Fruit fly (Drosophila melanogaster) whole organism, prepupa: ENCODE measurements around the gene CG11550.

ENCODE experiments used
- Blimp-1 ChIP-seq: fragments of 200-800 bp; sonication (Bioruptor generic); optimal IDR thresholded peaks from 3 replicates; lab custom pipeline; 2017; ENCODE audit warnings: missing biosample characterization, missing genetic modification characterization, mild to moderate bottlenecking, moderate library complexity, missing genetic modification reagents
- CG11762 ChIP-seq: fragments of 200-800 bp; sonication (Bioruptor generic); optimal IDR thresholded peaks from 3 replicates; lab custom pipeline; 2016; ENCODE audit warnings: missing biosample characterization, missing genetic modification characterization; ENCODE audit not compliant: insufficient read depth
- CG11902 ChIP-seq: fragments of 200-800 bp; sonication (Bioruptor generic); optimal IDR thresholded peaks from 3 replicates; lab custom pipeline; 2016; ENCODE audit warnings: missing biosample characterization, missing genetic modification characterization
- CG1621 ChIP-seq: fragments of 200-800 bp; sonication (Bioruptor generic); optimal IDR thresholded peaks from 3 replicates; lab custom pipeline; 2018; ENCODE audit warnings: missing biosample characterization, mild to moderate bottlenecking, missing genetic modification characterization
- CG16779 ChIP-seq: fragments of 200-800 bp; sonication (Bioruptor generic); optimal IDR thresholded peaks from 3 replicates; lab custom pipeline; 2017; ENCODE audit warnings: missing biosample characterization, mild to moderate bottlenecking, missing genetic modification characterization
- CG3032 ChIP-seq: fragments of 200-800 bp; optimal IDR thresholded peaks from 2 replicates; lab custom pipeline; 2019; ENCODE audit warnings: missing biosample characterization, mild to moderate bottlenecking, missing genetic modification characterization, moderate library complexity
- CG31627 ChIP-seq: fragments of 200-800 bp; sonication (Bioruptor generic); optimal IDR thresholded peaks from 3 replicates; lab custom pipeline; 2016; ENCODE audit warnings: missing biosample characterization, missing genetic modification characterization
- CG32006 ChIP-seq: fragments of 200-800 bp; sonication (Bioruptor generic); optimal IDR thresholded peaks from 3 replicates; lab custom pipeline; 2017; ENCODE audit warnings: missing biosample characterization, mild to moderate bottlenecking, missing genetic modification characterization
- CG34406 ChIP-seq: fragments of 200-800 bp; sonication (Bioruptor generic); optimal IDR thresholded peaks from 3 replicates; lab custom pipeline; 2016; ENCODE audit warnings: missing biosample characterization, missing genetic modification characterization
- CG3919 ChIP-seq: fragments of 200-800 bp; sonication (Bioruptor generic); optimal IDR thresholded peaks from 3 replicates; lab custom pipeline; 2016; ENCODE audit warnings: missing biosample characterization, missing genetic modification characterization
- CG4318 ChIP-seq: fragments of 200-800 bp; sonication (Bioruptor generic); optimal IDR thresholded peaks from 3 replicates; lab custom pipeline; 2017; ENCODE audit warnings: missing biosample characterization, mild to moderate bottlenecking, missing genetic modification characterization
- CG6163 ChIP-seq: fragments of 200-800 bp; sonication (Bioruptor generic); IDR thresholded peaks from 3 replicates; pipeline ENCODE4 v1.3.6; 2022; ENCODE audit warnings: missing biosample characterization, missing genetic modification characterization
- CG6276 ChIP-seq: fragments of 200-800 bp; sonication (Bioruptor generic); optimal IDR thresholded peaks from 2 replicates; lab custom pipeline; 2017; ENCODE audit warnings: missing biosample characterization, mild to moderate bottlenecking, missing genetic modification characterization
- CG6808 ChIP-seq: fragments of 200-800 bp; sonication (Bioruptor generic); optimal IDR thresholded peaks from 3 replicates; lab custom pipeline; 2017; ENCODE audit warnings: missing biosample characterization, missing genetic modification characterization, mild to moderate bottlenecking, moderate library complexity, missing genetic modification reagents
- CG6854 ChIP-seq: fragments of 200-800 bp; sonication (Bioruptor generic); optimal IDR thresholded peaks from 2 replicates; lab custom pipeline; 2017; ENCODE audit warnings: missing biosample characterization, mild to moderate bottlenecking, missing genetic modification characterization
- CG7368 ChIP-seq: fragments of 200-800 bp; sonication (Bioruptor generic); optimal IDR thresholded peaks from 3 replicates; lab custom pipeline; 2016; ENCODE audit warnings: missing biosample characterization, missing genetic modification characterization
- CG8119 ChIP-seq: fragments of 200-800 bp; sonication (Bioruptor generic); IDR thresholded peaks from 3 replicates; pipeline ENCODE4 v1.3.6; 2022; ENCODE audit warnings: missing biosample characterization, missing genetic modification characterization
- CG8319 ChIP-seq: fragments of 200-800 bp; sonication (Bioruptor generic); optimal IDR thresholded peaks from 3 replicates; lab custom pipeline; 2016; ENCODE audit warnings: missing biosample characterization, missing genetic modification characterization
- CG8632 ChIP-seq: fragments of 200-800 bp; sonication (Bioruptor generic); optimal IDR thresholded peaks from 3 replicates; lab custom pipeline; 2016; ENCODE audit warnings: missing biosample characterization, missing genetic modification characterization
- CG9139 ChIP-seq: fragments of 200-800 bp; sonication (Bioruptor generic); optimal IDR thresholded peaks from 3 replicates; lab custom pipeline; 2017; ENCODE audit warnings: missing biosample characterization, mild to moderate bottlenecking, missing genetic modification characterization
- Eip78C ChIP-seq: fragments of 200-800 bp; sonication (Bioruptor generic); peaks from one replicate; lab custom pipeline; 2016; ENCODE audit warnings: missing biosample characterization, missing genetic modification characterization
- Eip93F ChIP-seq: fragments of 200-800 bp; sonication (Bioruptor generic); optimal IDR thresholded peaks from 2 replicates; lab custom pipeline; 2016; ENCODE audit warnings: missing biosample characterization, mild to moderate bottlenecking, missing genetic modification characterization
- Ets96B ChIP-seq: fragments of 200-800 bp; optimal IDR thresholded peaks from 2 replicates; lab custom pipeline; 2019; ENCODE audit warnings: missing biosample characterization, mild to moderate bottlenecking, missing genetic modification characterization, moderate library complexity
- Gug ChIP-seq: fragments of 200-800 bp; sonication (Bioruptor generic); IDR thresholded peaks from 2 replicates; pipeline ENCODE4 v1.3.6; 2022; ENCODE audit warnings: missing biosample characterization, missing genetic modification characterization
- Hr38 ChIP-seq: sonication (Bioruptor generic); optimal IDR thresholded peaks from 2 replicates; lab custom pipeline; 2016; ENCODE audit warnings: missing biosample characterization, missing genetic modification characterization
- Hr4 ChIP-seq: fragments of 200-800 bp; sonication (Bioruptor generic); optimal IDR thresholded peaks from 3 replicates; lab custom pipeline; 2016; ENCODE audit warnings: missing biosample characterization, missing genetic modification characterization
- Smox ChIP-seq: fragments of 200-800 bp; sonication (Bioruptor generic); optimal IDR thresholded peaks from 3 replicates; lab custom pipeline; 2016; ENCODE audit warnings: missing biosample characterization, missing genetic modification characterization
- Sox102F ChIP-seq: fragments of 200-800 bp; sonication (Bioruptor generic); optimal IDR thresholded peaks from 2 replicates; lab custom pipeline; 2016; ENCODE audit warnings: missing biosample characterization, mild to moderate bottlenecking, missing genetic modification characterization
- Sox14 ChIP-seq: fragments of 200-800 bp; sonication (Bioruptor generic); optimal IDR thresholded peaks from 3 replicates; lab custom pipeline; 2016; ENCODE audit warnings: missing biosample characterization, missing genetic modification characterization
- Sox15 ChIP-seq: fragments of 200-800 bp; sonication (Bioruptor generic); optimal IDR thresholded peaks from 3 replicates; lab custom pipeline; 2016; ENCODE audit warnings: missing biosample characterization, missing genetic modification characterization
- achi ChIP-seq: fragments of 200-800 bp; sonication (Bioruptor generic); optimal IDR thresholded peaks from 3 replicates; lab custom pipeline; 2016; ENCODE audit warnings: missing biosample characterization, missing genetic modification characterization
- acj6 ChIP-seq: fragments of 200-800 bp; sonication (Bioruptor generic); optimal IDR thresholded peaks from 3 replicates; lab custom pipeline; 2016; ENCODE audit warnings: missing biosample characterization, missing genetic modification characterization
- cyc ChIP-seq: fragments of 200-800 bp; sonication (Bioruptor generic); optimal IDR thresholded peaks from 3 replicates; lab custom pipeline; 2016; ENCODE audit warnings: missing biosample characterization, missing genetic modification characterization
- dac ChIP-seq: fragments of 200-800 bp; sonication (Bioruptor generic); optimal IDR thresholded peaks from 2 replicates; lab custom pipeline; 2017; ENCODE audit warnings: missing biosample characterization, mild to moderate bottlenecking, missing genetic modification characterization
- dsx ChIP-seq: fragments of 200-800 bp; optimal IDR thresholded peaks from 3 replicates; lab custom pipeline; 2019; ENCODE audit warnings: missing biosample characterization, mild to moderate bottlenecking, missing genetic modification characterization, moderate library complexity; ENCODE audit not compliant: poor library complexity, severe bottlenecking
- eg ChIP-seq: fragments of 200-800 bp; sonication (Bioruptor generic); IDR thresholded peaks from 3 replicates; pipeline ENCODE4 v1.3.6; 2022; ENCODE audit warnings: missing biosample characterization, missing genetic modification characterization
- esn ChIP-seq: fragments of 200-800 bp; sonication (Bioruptor generic); optimal IDR thresholded peaks from 2 replicates; lab custom pipeline; 2016; ENCODE audit warnings: missing biosample characterization, mild to moderate bottlenecking, missing genetic modification characterization, moderate library complexity
- fd59A ChIP-seq: fragments of 200-800 bp; sonication (Bioruptor generic); optimal IDR thresholded peaks from 2 replicates; lab custom pipeline; 2017; ENCODE audit warnings: missing biosample characterization, mild to moderate bottlenecking, missing genetic modification characterization, missing genetic modification reagents
- fd85E ChIP-seq: fragments of 200-800 bp; sonication (Bioruptor generic); optimal IDR thresholded peaks from 3 replicates; lab custom pipeline; 2016; ENCODE audit warnings: missing biosample characterization, missing genetic modification characterization
- fkh ChIP-seq: fragments of 200-800 bp; sonication (Bioruptor generic); optimal IDR thresholded peaks from 3 replicates; lab custom pipeline; 2017; ENCODE audit warnings: missing biosample characterization, mild to moderate bottlenecking, missing genetic modification characterization, moderate library complexity
- lz ChIP-seq: fragments of 200-800 bp; sonication (Bioruptor generic); optimal IDR thresholded peaks from 3 replicates; lab custom pipeline; 2016; ENCODE audit warnings: missing biosample characterization, missing genetic modification characterization
- net ChIP-seq: fragments of 200-800 bp; sonication (Bioruptor generic); optimal IDR thresholded peaks from 3 replicates; lab custom pipeline; 2016; ENCODE audit warnings: missing biosample characterization, missing genetic modification characterization
- pdm3 ChIP-seq: fragments of 200-800 bp; sonication (Bioruptor generic); optimal IDR thresholded peaks from 3 replicates; lab custom pipeline; 2016; ENCODE audit warnings: missing biosample characterization, missing genetic modification characterization
- spab ChIP-seq: fragments of 200-800 bp; sonication (Bioruptor generic); optimal IDR thresholded peaks from 2 replicates; lab custom pipeline; 2017; ENCODE audit warnings: missing biosample characterization, mild to moderate bottlenecking, missing genetic modification characterization, missing genetic modification reagents
- ss ChIP-seq, 2 experiments: fragments of 200-800 bp; sonication (Bioruptor generic); optimal IDR thresholded peaks; 2 replicates in 1 of 2; 3 replicates in 1 of 2; lab custom pipeline; 2017 to 2018; ENCODE audit warnings: mild to moderate bottlenecking in 2 of 2, missing biosample characterization in 2 of 2, missing genetic modification characterization in 2 of 2, moderate library complexity in 1 of 2
- svp ChIP-seq: fragments of 200-800 bp; sonication (Bioruptor generic); peaks from one replicate; lab custom pipeline; 2016; ENCODE audit warnings: missing biosample characterization, missing genetic modification characterization
- vri ChIP-seq: fragments of 200-800 bp; sonication (Bioruptor generic); optimal IDR thresholded peaks from 3 replicates; lab custom pipeline; 2016; ENCODE audit warnings: missing biosample characterization, mild to moderate bottlenecking, missing genetic modification characterization

Gene CG11550

DNA sequence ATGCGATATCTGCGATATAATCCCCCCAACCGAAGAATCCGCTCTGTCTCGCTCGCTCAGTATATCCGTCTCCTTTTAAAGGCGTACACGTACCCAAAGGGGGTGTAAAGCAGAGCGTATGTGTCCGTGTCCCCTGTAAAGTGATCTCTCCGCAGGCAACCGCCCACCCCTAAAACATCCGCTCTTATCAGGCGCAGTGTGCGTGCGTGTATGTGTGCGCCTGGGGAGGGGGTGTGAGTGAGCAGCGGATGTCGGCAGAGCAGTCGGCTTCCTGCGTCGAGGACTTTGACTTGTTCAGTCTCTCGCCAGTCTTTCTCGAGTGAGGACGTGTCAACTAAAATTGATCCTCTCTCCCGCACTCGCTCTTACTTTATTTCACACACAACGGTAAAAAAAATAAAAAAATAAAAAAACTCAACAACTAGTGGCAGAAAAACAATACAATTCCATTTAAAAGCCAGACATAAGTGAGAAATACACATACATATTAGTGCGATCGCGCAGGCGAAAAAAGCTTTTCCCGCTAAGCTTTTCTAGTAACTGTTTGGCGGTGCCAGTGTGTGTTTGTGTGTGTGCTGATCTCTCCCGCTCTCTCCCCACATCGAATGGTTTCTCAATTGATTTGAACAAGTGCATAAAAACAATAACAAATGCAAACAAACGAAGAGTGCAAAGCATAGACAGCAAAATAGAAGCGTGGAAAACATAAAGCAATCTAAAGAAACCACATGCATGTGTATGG is 46.0 kb upstream of the CG11550 start (continued):
- TF ChIP-seq esn (peak; percentile 1), Blimp-1 (peak; percentile 29), fkh (GFP tag; lab: Kevin White, UChicago) (peak; percentile 56)
- TF ChIP-seq, all 60 proteins: peak for 24

DNA sequence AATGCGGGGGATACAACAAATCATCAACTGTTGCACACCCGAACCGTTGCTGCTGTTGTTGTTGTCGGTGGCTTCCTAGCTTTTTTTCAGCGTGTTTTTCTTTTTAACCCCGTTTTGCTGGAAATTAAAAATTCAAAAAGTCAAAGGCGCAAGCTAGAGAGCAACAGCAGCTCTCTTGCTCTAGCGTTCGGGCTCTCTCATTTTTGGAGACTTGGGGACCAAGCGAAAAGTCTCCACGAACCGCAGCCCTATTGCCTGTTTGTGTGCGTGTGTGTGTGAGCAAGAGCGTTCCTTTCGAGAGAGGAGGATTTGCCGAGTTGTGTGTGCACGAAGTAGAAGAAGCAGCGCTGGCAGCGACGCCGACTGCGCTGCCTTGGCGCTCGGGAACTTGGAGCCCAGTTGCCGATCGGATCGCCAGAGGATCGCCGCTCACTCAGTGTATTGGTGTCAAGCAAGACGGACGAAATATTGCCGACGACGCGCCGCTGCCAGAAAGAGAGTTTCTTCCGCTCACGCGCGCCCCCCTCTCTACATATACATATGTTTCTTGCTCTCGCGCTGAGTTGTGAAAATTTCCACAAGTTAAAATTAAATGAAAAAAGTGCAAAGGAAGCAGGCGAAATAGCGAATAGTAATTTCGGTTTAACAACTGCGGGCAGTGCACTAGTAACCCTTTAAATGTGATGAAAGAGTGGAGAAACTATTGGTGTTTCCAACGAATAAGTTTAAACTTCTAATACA is 45.1 kb upstream of the CG11550 start:
- TF ChIP-seq CG31627 (GFP tag; lab: Kevin White, UChicago): no peak
- TF ChIP-seq Eip78C (GFP tag; lab: Kevin White, UChicago): peak; percentile 76
- no peak for TF ChIP-seq Eip93F (GFP tag; lab: Kevin White, UChicago)
- TF ChIP-seq CG1621: no peak
- no peak for TF ChIP-seq CG11902 (GFP tag; lab: Kevin White, UChicago)
- TF ChIP-seq Hr38 (GFP tag; lab: Kevin White, UChicago): no peak
- TF ChIP-seq CG11762 (GFP tag; lab: Kevin White, UChicago): no peak
- no peak for TF ChIP-seq CG7368 (GFP tag; lab: Kevin White, UChicago)
- no peak for TF ChIP-seq cyc (GFP tag; lab: Kevin White, UChicago)
- no peak for TF ChIP-seq pdm3 (GFP tag; lab: Kevin White, UChicago)
- TF ChIP-seq ss (GFP tag; optimal IDR thresholded peaks at IDR 0.05; lab: Kevin White, UChicago): no peak
- peak; percentile 35 for TF ChIP-seq Sox102F (GFP tag; lab: Kevin White, UChicago)
- peak; percentile 22 for TF ChIP-seq fd59A (GFP tag; lab: Kevin White, UChicago)
- TF ChIP-seq CG16779 (tag; lab: Kevin White, UChicago): peak; percentile 48
- TF ChIP-seq lz: no peak
- no peak for TF ChIP-seq CG8319 (GFP tag; lab: Kevin White, UChicago)
- TF ChIP-seq dac (GFP tag; lab: Kevin White, UChicago): no peak
- peak; percentile 30 for TF ChIP-seq fd85E (GFP tag; lab: Kevin White, UChicago)
- TF ChIP-seq CG6276 (GFP tag; lab: Kevin White, UChicago): no peak
- peak; percentile 41; the same call in 1 of the 3 replicates for TF ChIP-seq eg
- peak; percentile 27 for TF ChIP-seq esn
- no peak for TF ChIP-seq Gug (GFP tag; lab: Robert Waterston, UW)
- no peak for TF ChIP-seq dsx (GFP tag; lab: Kevin White, UChicago)
- no peak for TF ChIP-seq Ets96B
- no peak for TF ChIP-seq CG3032 (tag; lab: Kevin White, UChicago)
- TF ChIP-seq net (GFP tag; lab: Kevin White, UChicago): peak; percentile 57
- TF ChIP-seq CG8632 (GFP tag; lab: Kevin White, UChicago): no peak
- no peak for TF ChIP-seq Smox (GFP tag; lab: Kevin White, UChicago)
- no peak for TF ChIP-seq spab (GFP tag; lab: Kevin White, UChicago)
- no peak for TF ChIP-seq CG32006 (GFP tag; lab: Kevin White, UChicago)
- peak; percentile 61; the same call in 2 of the 3 replicates for TF ChIP-seq CG6163 (GFP tag; lab: Robert Waterston, UW)
- TF ChIP-seq CG6808: peak; percentile 40
- TF ChIP-seq Hr4 (GFP tag; lab: Kevin White, UChicago): no peak
- peak; percentile 64 for TF ChIP-seq CG6854
- peak; percentile 42 for TF ChIP-seq CG3919 (GFP tag; lab: Kevin White, UChicago)
- TF ChIP-seq vri: peak; percentile 71
- peak; percentile 25 for TF ChIP-seq CG9139
- TF ChIP-seq Blimp-1: no peak
- TF ChIP-seq acj6 (GFP tag; lab: Kevin White, UChicago): peak; percentile 19
- no peak for TF ChIP-seq Sox14
- TF ChIP-seq CG4318: no peak
- TF ChIP-seq Sox15 (GFP tag; lab: Kevin White, UChicago): peak; percentile 21
- peak; percentile 85 for TF ChIP-seq svp (GFP tag; lab: Kevin White, UChicago)
- no peak for TF ChIP-seq CG34406 (GFP tag; lab: Kevin White, UChicago)
- TF ChIP-seq achi (GFP tag; lab: Kevin White, UChicago): no peak
- peak; percentile 57; the same call in 2 of the 3 replicates for TF ChIP-seq CG8119 (GFP tag; lab: Robert Waterston, UW)
